Worm (Caenorhabditis elegans) whole organism, young adult: ENCODE data around the gene C18E9.7.
A peak's percentile ranks its signal among the peaks of the same experiment; 100 is the strongest.

Experiments
- B0261.1 ChIP-seq: sonication (generic microtip); optimal IDR thresholded peaks from 2 replicates; lab custom pipeline; 2016; ENCODE audit warnings: mild to moderate bottlenecking, missing genetic modification characterization, moderate library complexity, missing compliant biosample characterization
- C17E4.6 ChIP-seq: fragments of 200-800 bp; sonication (Bioruptor generic); IDR thresholded peaks from 2 replicates; pipeline ENCODE4 v1.3.6; 2022; ENCODE audit warnings: missing genetic modification reagents, missing genetic modification characterization, missing compliant biosample characterization
- F10E7.11 ChIP-seq: sonication (generic microtip); optimal IDR thresholded peaks from 2 replicates; lab custom pipeline; 2017; ENCODE audit warnings: mild to moderate bottlenecking, missing genetic modification characterization, moderate library complexity, missing compliant biosample characterization
- F33H1.4 ChIP-seq: fragments of 200-800 bp; sonication (Bioruptor generic); IDR thresholded peaks from 2 replicates; pipeline ENCODE4 v1.3.6; 2022; ENCODE audit warnings: missing genetic modification reagents, missing genetic modification characterization, missing compliant biosample characterization
- F52B5.7 ChIP-seq: sonication (generic microtip); optimal IDR thresholded peaks from 2 replicates; lab custom pipeline; 2016; ENCODE audit warnings: mild to moderate bottlenecking, missing genetic modification characterization, missing compliant biosample characterization
- F57A8.1 ChIP-seq: fragments of 200-800 bp; sonication (Bioruptor generic); optimal IDR thresholded peaks from 2 replicates; lab custom pipeline; 2018; ENCODE audit warnings: mild to moderate bottlenecking, missing genetic modification characterization, moderate library complexity, missing compliant biosample characterization
- K12H6.12 ChIP-seq: fragments of 200-800 bp; sonication (Bioruptor generic); optimal IDR thresholded peaks from 2 replicates; lab custom pipeline; 2018; ENCODE audit warnings: mild to moderate bottlenecking, missing genetic modification characterization, missing compliant biosample characterization
- T07F8.4 ChIP-seq: sonication (generic microtip); optimal IDR thresholded peaks from 2 replicates; lab custom pipeline; 2016; ENCODE audit warnings: mild to moderate bottlenecking, missing genetic modification characterization, moderate library complexity, missing compliant biosample characterization
- T26A5.8 ChIP-seq: sonication (generic microtip); optimal IDR thresholded peaks from 2 replicates; lab custom pipeline; 2016; ENCODE audit warnings: missing genetic modification characterization, missing compliant biosample characterization
- Y56A3A.18 ChIP-seq: fragments of 200-800 bp; sonication (Bioruptor generic); IDR thresholded peaks from 2 replicates; pipeline ENCODE4 v1.3.6; 2022; ENCODE audit warnings: missing genetic modification reagents, missing genetic modification characterization, missing compliant biosample characterization
- ZK185.1 ChIP-seq: sonication (generic microtip); optimal IDR thresholded peaks from 2 replicates; lab custom pipeline; 2016; ENCODE audit warnings: mild to moderate bottlenecking, missing genetic modification characterization, missing compliant biosample characterization; ENCODE audit not compliant: poor library complexity, severe bottlenecking
- akir-1 ChIP-seq: fragments of 200-800 bp; sonication (Bioruptor generic); optimal IDR thresholded peaks from 2 replicates; lab custom pipeline; 2018; ENCODE audit warnings: mild to moderate bottlenecking, missing genetic modification characterization, moderate library complexity, missing compliant biosample characterization
- atf-7 ChIP-seq: sonication (generic microtip); optimal IDR thresholded peaks from 2 replicates; lab custom pipeline; 2017; ENCODE audit warnings: mild to moderate bottlenecking, missing genetic modification characterization, missing compliant biosample characterization
- attf-3 ChIP-seq: fragments of 200-800 bp; sonication (Bioruptor generic); conservative IDR thresholded peaks from 2 replicates; pipeline ENCODE4 v1.3.6; 2022; ENCODE audit warnings: missing genetic modification reagents, missing genetic modification characterization, missing compliant biosample characterization
- attf-5 ChIP-seq: fragments of 200-800 bp; sonication (Bioruptor generic); optimal IDR thresholded peaks from 2 replicates; lab custom pipeline; 2018; ENCODE audit warnings: mild to moderate bottlenecking, missing genetic modification characterization, missing compliant biosample characterization
- ccch-3 ChIP-seq: fragments of 200-800 bp; sonication (Bioruptor generic); optimal IDR thresholded peaks from 2 replicates; lab custom pipeline; 2018; ENCODE audit warnings: mild to moderate bottlenecking, missing genetic modification characterization, missing compliant biosample characterization
- cebp-1 ChIP-seq, 2 experiments: fragments of 200-800 bp in 1 of 2; sonication (Bioruptor generic) in 1 of 2; sonication (generic microtip) in 1 of 2; IDR thresholded peaks in 1 of 2; optimal IDR thresholded peaks in 1 of 2; 2 replicates each; pipeline versions ENCODE4 v1.3.6 to Lab custom; 2017 to 2022; ENCODE audit warnings: missing compliant biosample characterization in 2 of 2, missing genetic modification characterization in 2 of 2, mild to moderate bottlenecking in 1 of 2, missing genetic modification reagents in 1 of 2, moderate library complexity in 1 of 2
- cebp-2 ChIP-seq: fragments of 200-800 bp; sonication (Bioruptor generic); IDR thresholded peaks from 2 replicates; pipeline ENCODE4 v1.3.6; 2022; ENCODE audit warnings: missing genetic modification characterization, missing compliant biosample characterization
- ceh-100 ChIP-seq: fragments of 200-800 bp; sonication (Bioruptor generic); IDR thresholded peaks from 2 replicates; pipeline ENCODE4 v1.3.6; 2022; ENCODE audit warnings: missing genetic modification reagents, missing genetic modification characterization, missing compliant biosample characterization
- ceh-40 ChIP-seq: fragments of 200-800 bp; sonication (Bioruptor generic); IDR thresholded peaks from 2 replicates; pipeline ENCODE4 v1.3.6; 2022; ENCODE audit warnings: missing genetic modification characterization, missing compliant biosample characterization
- ceh-91 ChIP-seq: fragments of 200-800 bp; sonication (Bioruptor generic); IDR thresholded peaks from 2 replicates; pipeline ENCODE4 v1.3.6; 2022; ENCODE audit warnings: missing genetic modification reagents, missing genetic modification characterization, missing compliant biosample characterization
- chd-7 ChIP-seq: sonication (generic microtip); optimal IDR thresholded peaks from 2 replicates; lab custom pipeline; 2016; ENCODE audit warnings: mild to moderate bottlenecking, missing genetic modification characterization, moderate library complexity, missing compliant biosample characterization
- dpff-1 ChIP-seq: sonication (generic microtip); optimal IDR thresholded peaks from 2 replicates; lab custom pipeline; 2017; ENCODE audit warnings: mild to moderate bottlenecking, missing genetic modification characterization, missing compliant biosample characterization
- dpl-1 ChIP-seq: fragments of 150-350 bp; optimal IDR thresholded peaks from 2 replicates; lab custom pipeline; 2014; ENCODE audit warnings: missing biosample characterization, missing genetic modification reagents, missing genetic modification characterization
- efl-1 ChIP-seq: fragments of 150-350 bp; optimal IDR thresholded peaks from 2 replicates; lab custom pipeline; 2014; ENCODE audit warnings: missing biosample characterization, missing genetic modification reagents, missing genetic modification characterization
- fkh-3 ChIP-seq: sonication (generic microtip); optimal IDR thresholded peaks from 2 replicates; lab custom pipeline; 2016; ENCODE audit warnings: mild to moderate bottlenecking, missing genetic modification characterization, missing compliant biosample characterization
- gei-17 ChIP-seq: fragments of 200-800 bp; sonication (Bioruptor generic); optimal IDR thresholded peaks from 2 replicates; lab custom pipeline; 2018; ENCODE audit warnings: mild to moderate bottlenecking, missing genetic modification characterization, missing compliant biosample characterization
- madf-6 ChIP-seq: fragments of 200-800 bp; sonication (Bioruptor generic); IDR thresholded peaks from 2 replicates; pipeline ENCODE4 v1.3.6; 2022; ENCODE audit warnings: missing genetic modification reagents, missing genetic modification characterization, missing compliant biosample characterization
- madf-8 ChIP-seq: fragments of 200-800 bp; sonication (Bioruptor generic); conservative IDR thresholded peaks from 2 replicates; pipeline ENCODE4 v1.3.6; 2022; ENCODE audit warnings: missing genetic modification reagents, missing genetic modification characterization, missing compliant biosample characterization
- mes-4 ChIP-seq: sonication (generic microtip); optimal IDR thresholded peaks from 2 replicates; lab custom pipeline; 2016; ENCODE audit warnings: missing genotype, missing genetic modification characterization, missing compliant biosample characterization
- mxl-1 ChIP-seq: sonication (generic microtip); optimal IDR thresholded peaks from 2 replicates; lab custom pipeline; 2016; ENCODE audit warnings: missing genetic modification characterization, missing compliant biosample characterization
- nfya-2 ChIP-seq: fragments of 200-800 bp; sonication (Bioruptor generic); IDR thresholded peaks from 2 replicates; pipeline ENCODE4 v1.3.6; 2022; ENCODE audit warnings: missing genetic modification reagents, missing genetic modification characterization, missing compliant biosample characterization
- nhr-120 ChIP-seq: fragments of 200-800 bp; sonication (Bioruptor generic); IDR thresholded peaks from 2 replicates; pipeline ENCODE4 v1.3.6; 2022; ENCODE audit warnings: missing genetic modification characterization, missing compliant biosample characterization
- rcor-1 ChIP-seq: fragments of 200-800 bp; sonication (Bioruptor generic); IDR thresholded peaks from 2 replicates; pipeline ENCODE4 v1.3.6; 2022; ENCODE audit warnings: missing genetic modification reagents, missing genetic modification characterization, missing compliant biosample characterization
- rec-8 ChIP-seq, 2 experiments: sonication (generic microtip); optimal IDR thresholded peaks; 2 replicates each; lab custom pipeline; 2016; ENCODE audit warnings: mild to moderate bottlenecking in 2 of 2, missing genetic modification characterization in 2 of 2, missing genetic modification reagents in 2 of 2, missing genotype in 2 of 2, missing biosample characterization in 1 of 2, missing compliant biosample characterization in 1 of 2, moderate library complexity in 1 of 2
- repo-1 ChIP-seq: sonication (generic microtip); optimal IDR thresholded peaks from 2 replicates; lab custom pipeline; 2017; ENCODE audit warnings: mild to moderate bottlenecking, missing genetic modification characterization, missing compliant biosample characterization
- sea-2 ChIP-seq: fragments of 200-800 bp; sonication (Bioruptor generic); IDR thresholded peaks from 2 replicates; pipeline ENCODE4 v1.3.6; 2022; ENCODE audit warnings: missing genetic modification characterization, missing compliant biosample characterization
- snpc-3.4 ChIP-seq: sonication (generic microtip); optimal IDR thresholded peaks from 2 replicates; lab custom pipeline; 2017; ENCODE audit warnings: missing genetic modification characterization, mild to moderate bottlenecking, missing compliant biosample characterization, antibody characterized with exemption, moderate library complexity, missing genotype, missing genetic modification reagents
- tbp1 ChIP-seq: fragments of 200-800 bp; sonication (Bioruptor generic); optimal IDR thresholded peaks from 2 replicates; lab custom pipeline; 2018; ENCODE audit warnings: mild to moderate bottlenecking, missing genetic modification characterization, missing compliant biosample characterization
- xnd-1 ChIP-seq: sonication (generic microtip); optimal IDR thresholded peaks from 2 replicates; lab custom pipeline; 2016; ENCODE audit warnings: missing genotype, missing genetic modification reagents, missing genetic modification characterization, missing compliant biosample characterization
- ztf-18 ChIP-seq: sonication (generic microtip); optimal IDR thresholded peaks from 2 replicates; lab custom pipeline; 2016; ENCODE audit warnings: missing genotype, mild to moderate bottlenecking, missing genetic modification characterization, missing compliant biosample characterization
- ztf-26 ChIP-seq: sonication (generic microtip); optimal IDR thresholded peaks from 2 replicates; lab custom pipeline; 2017; ENCODE audit warnings: missing genetic modification characterization, missing compliant biosample characterization
- ztf-3 ChIP-seq: fragments of 200-800 bp; sonication (Bioruptor generic); optimal IDR thresholded peaks from 2 replicates; lab custom pipeline; 2018; ENCODE audit warnings: mild to moderate bottlenecking, missing genetic modification characterization, missing compliant biosample characterization
- ztf-6 ChIP-seq: fragments of 200-800 bp; sonication (Bioruptor generic); IDR thresholded peaks from 2 replicates; pipeline ENCODE4 v1.3.6; 2022; ENCODE audit warnings: missing genetic modification reagents, missing genetic modification characterization, missing compliant biosample characterization

The C18E9.7 gene

ce11 chrII:8938907-8939622 is 43.5 kb downstream of the C18E9.7 start (continued):
- TF ChIP-seq ZK185.1 (tag; lab: Kevin White, UChicago) (peak; percentile 1), mes-4 (no peak), atf-7 (tag; lab: Kevin White, UChicago) (peak; percentile 12), akir-1 (GFP tag; lab: Kevin White, UChicago) (no peak), gei-17 (GFP tag; lab: Kevin White, UChicago) (no peak), rcor-1 (GFP tag; lab: Robert Waterston, UW) (no peak), madf-8 (GFP tag; lab: Robert Waterston, UW) (no peak), xnd-1 (tag; lab: Kevin White, UChicago) (peak; percentile 24), cebp-1 (GFP tag; IDR thresholded peaks at IDR 0.05; lab: Robert Waterston, UW) (no peak), cebp-1 (tag; optimal IDR thresholded peaks at IDR 0.05; lab: Kevin White, UChicago) (peak; percentile 31), nhr-120 (GFP tag; lab: Robert Waterston, UW) (no peak), dpff-1 (tag; lab: Kevin White, UChicago) (peak; percentile 43), snpc-3.4 (peak; percentile 1), K12H6.12 (tag; lab: Kevin White, UChicago) (no peak)
- TF ChIP-seq, all 124 proteins: peak for 34

- TF ChIP-seq sea-2 (GFP tag; lab: Robert Waterston, UW) (no peak), ztf-18 (tag; lab: Kevin White, UChicago) (peak; percentile 49), ceh-100 (GFP tag; lab: Robert Waterston, UW) (peak; percentile 60), ztf-3 (GFP tag; lab: Kevin White, UChicago) (no peak), F10E7.11 (no peak), F33H1.4 (GFP tag; lab: Robert Waterston, UW) (peak; percentile 99), ztf-26 (tag; lab: Kevin White, UChicago) (no peak), mes-4 (no peak), F57A8.1 (no peak), B0261.1 (tag; lab: Kevin White, UChicago) (no peak), T07F8.4 (no peak), F52B5.7 (peak; percentile 89), madf-6 (GFP tag; lab: Robert Waterston, UW) (peak; percentile 99), C17E4.6 (GFP tag; lab: Robert Waterston, UW) (peak; percentile 86), snpc-3.4 (peak; percentile 93), attf-3 (GFP tag; lab: Robert Waterston, UW) (peak; percentile 55), mxl-1 (tag; lab: Kevin White, UChicago) (no peak), repo-1 (tag; lab: Kevin White, UChicago) (peak; percentile 86), ceh-40 (GFP tag; lab: Robert Waterston, UW) (no peak), ztf-6 (GFP tag; lab: Robert Waterston, UW) (no peak), cebp-2 (GFP tag; lab: Robert Waterston, UW) (no peak), tbp1 (peak; percentile 72), chd-7 (no peak), ceh-91 (GFP tag; lab: Robert Waterston, UW) (peak; percentile 97), nfya-2 (peak; percentile 88; the same call in 1 of the 2 replicates), ccch-3 (GFP tag; lab: Kevin White, UChicago) (no peak), attf-5 (GFP tag; lab: Kevin White, UChicago) (peak; percentile 24), fkh-3 (tag; lab: Kevin White, UChicago) (no peak), rec-8 (tag; optimal IDR thresholded peaks at IDR 0.05; lab: Kevin White, UChicago) (no peak), gei-17 (GFP tag; lab: Kevin White, UChicago) (peak; percentile 31), Y56A3A.18 (GFP tag; lab: Robert Waterston, UW) (peak; percentile 90), efl-1 (GFP tag; lab: Kevin White, UChicago) (peak; percentile 99), T26A5.8 (no peak), dpl-1 (peak; percentile 95), cebp-1 (GFP tag; IDR thresholded peaks at IDR 0.05; lab: Robert Waterston, UW) (peak; percentile 30; the same call in 1 of the 2 replicates), cebp-1 (tag; optimal IDR thresholded peaks at IDR 0.05; lab: Kevin White, UChicago) (peak; percentile 68)
These were observed 48.7 kb downstream of the C18E9.7 start, which contains the start of gene T21B10.3 for ce11 chrII:8933693-8934432. Gene T21B10.3, plus strand, starts transcription at chrII:8934382.
